Fruit fly (Drosophila melanogaster) whole organism, pupa: ENCODE results near the gene CG31381.

ENCODE experiments used
- CG10348 ChIP-seq: fragments of 200-800 bp; sonication (Bioruptor generic); IDR thresholded peaks from 2 replicates; pipeline ENCODE4 v1.3.6; 2022; ENCODE audit warnings: missing biosample characterization, missing genetic modification characterization
- CG12605 ChIP-seq: fragments of 200-800 bp; sonication (Bioruptor generic); IDR thresholded peaks from 2 replicates; pipeline ENCODE4 v1.3.6; 2022; ENCODE audit warnings: missing biosample characterization, missing genetic modification characterization
- CG13204 ChIP-seq: fragments of 200-800 bp; sonication (Bioruptor generic); optimal IDR thresholded peaks from 2 replicates; lab custom pipeline; 2018; ENCODE audit warnings: missing biosample characterization, mild to moderate bottlenecking, missing genetic modification characterization, moderate library complexity
- CG14655 ChIP-seq: fragments of 200-800 bp; sonication (Bioruptor generic); optimal IDR thresholded peaks from 3 replicates; lab custom pipeline; 2017; ENCODE audit warnings: mild to moderate bottlenecking, missing biosample characterization, missing genetic modification reagents, missing genetic modification characterization
- CG15710 ChIP-seq: fragments of 200-800 bp; sonication (Bioruptor generic); optimal IDR thresholded peaks from 2 replicates; lab custom pipeline; 2018; ENCODE audit warnings: missing biosample characterization, mild to moderate bottlenecking, missing genetic modification characterization, moderate library complexity
- CG17806 ChIP-seq: fragments of 200-800 bp; sonication (Bioruptor generic); optimal IDR thresholded peaks from 2 replicates; lab custom pipeline; 2018; ENCODE audit warnings: missing biosample characterization, mild to moderate bottlenecking, missing genetic modification characterization, moderate library complexity
- CG32121 ChIP-seq: fragments of 200-800 bp; sonication (Bioruptor generic); IDR thresholded peaks from 2 replicates; pipeline ENCODE4 v1.3.6; 2022; ENCODE audit warnings: missing biosample characterization, missing genetic modification characterization
- CG34367 ChIP-seq: fragments of 200-800 bp; sonication (Bioruptor generic); optimal IDR thresholded peaks from 2 replicates; lab custom pipeline; 2018; ENCODE audit warnings: missing biosample characterization, mild to moderate bottlenecking, missing genetic modification characterization
- CG4496 ChIP-seq: fragments of 200-800 bp; sonication (Bioruptor generic); IDR thresholded peaks from 3 replicates; pipeline ENCODE4 v1.3.6; 2022; ENCODE audit warnings: missing biosample characterization, missing genetic modification characterization
- CG8159 ChIP-seq: fragments of 200-800 bp; sonication (Bioruptor generic); optimal IDR thresholded peaks from 3 replicates; lab custom pipeline; 2018; ENCODE audit warnings: missing biosample characterization, mild to moderate bottlenecking, missing genetic modification characterization, moderate library complexity
- CG8301 ChIP-seq: fragments of 200-800 bp; sonication (Bioruptor generic); optimal IDR thresholded peaks from 2 replicates; lab custom pipeline; 2018; ENCODE audit warnings: missing biosample characterization, mild to moderate bottlenecking, missing genetic modification characterization
- CG9948 ChIP-seq: fragments of 200-800 bp; sonication (Bioruptor generic); optimal IDR thresholded peaks from 2 replicates; lab custom pipeline; 2018; ENCODE audit warnings: missing biosample characterization, mild to moderate bottlenecking, missing genetic modification characterization, moderate library complexity
- D1 ChIP-seq: fragments of 200-800 bp; sonication (Bioruptor generic); optimal IDR thresholded peaks from 2 replicates; lab custom pipeline; 2018; ENCODE audit warnings: missing biosample characterization, mild to moderate bottlenecking, missing genetic modification characterization, moderate library complexity
- EcR ChIP-seq: fragments of 200-800 bp; sonication (Bioruptor generic); optimal IDR thresholded peaks from 3 replicates; lab custom pipeline; 2019; ENCODE audit warnings: missing biosample characterization, missing genetic modification characterization, mild to moderate bottlenecking, moderate library complexity, missing genetic modification reagents
- Ets98B ChIP-seq: fragments of 200-800 bp; sonication (Bioruptor generic); IDR thresholded peaks from 2 replicates; pipeline ENCODE4 v1.3.6; 2022; ENCODE audit warnings: missing biosample characterization, missing genetic modification characterization
- Pif1A ChIP-seq: fragments of 200-800 bp; sonication (Bioruptor generic); optimal IDR thresholded peaks from 3 replicates; lab custom pipeline; 2016; ENCODE audit warnings: missing biosample characterization, missing genetic modification characterization
- Pif1B ChIP-seq: fragments of 200-800 bp; sonication (Bioruptor generic); optimal IDR thresholded peaks from 3 replicates; lab custom pipeline; 2016; ENCODE audit warnings: missing biosample characterization, missing genetic modification characterization
- Snoo ChIP-seq: fragments of 200-800 bp; sonication (Bioruptor generic); optimal IDR thresholded peaks from 3 replicates; lab custom pipeline; 2017; ENCODE audit warnings: missing biosample characterization, mild to moderate bottlenecking, missing genetic modification characterization, inconsistent platforms
- fd96Ca ChIP-seq: fragments of 200-800 bp; sonication (Bioruptor generic); IDR thresholded peaks from 3 replicates; pipeline ENCODE4 v1.3.6; 2022; ENCODE audit warnings: missing biosample characterization, missing genetic modification characterization
- gl ChIP-seq: fragments of 200-800 bp; sonication (Bioruptor generic); optimal IDR thresholded peaks from 2 replicates; lab custom pipeline; 2018; ENCODE audit warnings: missing biosample characterization, mild to moderate bottlenecking, missing genetic modification characterization
- rn ChIP-seq: fragments of 200-800 bp; sonication (Bioruptor generic); IDR thresholded peaks from 2 replicates; pipeline ENCODE4 v1.3.6; 2022; ENCODE audit warnings: missing biosample characterization, missing genetic modification characterization

The CG31381 gene

DNA sequence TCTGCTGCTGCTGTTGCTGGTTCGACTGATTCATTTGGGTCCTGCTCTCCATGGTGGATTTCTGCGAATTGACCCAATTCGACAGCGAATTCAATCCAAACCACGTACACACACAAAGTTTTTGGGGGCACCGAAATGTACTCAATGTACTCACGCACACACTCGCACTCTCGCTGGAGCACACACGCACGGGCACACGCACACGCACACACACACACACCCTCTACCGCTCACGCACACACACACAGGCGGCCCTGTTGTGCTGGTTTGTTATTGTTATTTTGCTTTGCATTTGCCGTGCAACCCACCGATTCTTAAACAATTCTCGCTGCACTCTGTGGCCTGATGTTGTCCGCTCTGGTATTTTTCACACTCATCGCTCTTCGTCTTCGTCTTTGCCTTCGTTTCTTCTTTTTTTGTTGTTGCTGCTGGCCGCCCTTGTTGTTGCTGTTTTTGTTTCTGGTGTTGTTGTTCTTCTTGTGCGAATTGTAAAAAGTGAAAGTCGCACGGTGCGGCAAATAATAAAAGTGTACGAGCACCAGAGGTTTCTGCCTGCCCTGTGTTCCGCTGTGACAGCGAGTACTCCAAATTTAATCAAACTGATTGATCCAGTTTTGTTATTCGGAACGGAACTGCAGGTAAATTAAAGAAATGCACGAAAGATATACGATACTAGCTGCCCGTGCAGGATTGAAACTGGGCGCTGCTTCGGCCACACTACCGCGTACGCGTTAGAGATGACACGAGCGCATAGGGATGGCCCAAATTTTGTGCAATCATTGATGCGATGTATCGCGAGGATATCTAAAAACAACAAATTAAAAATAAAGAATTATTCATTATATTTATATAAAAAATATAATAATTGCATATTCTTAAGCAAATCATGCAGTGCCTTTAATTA lies 654 bp upstream of the CG31381 start, which contains the start of gene CG3744:
Gene CG3744 (minus strand): TSS at position 716 of the 904 bp plus-strand sequence.
- TF ChIP-seq CG10348 = peak; percentile 67
- peak; percentile 80 for TF ChIP-seq CG8159 (tag; lab: Kevin White, UChicago)
- TF ChIP-seq Ets98B (GFP tag; lab: Robert Waterston, UW) = peak; percentile 94
- peak; percentile 66 for TF ChIP-seq Pif1B
- peak; percentile 76 for TF ChIP-seq rn (GFP tag; lab: Robert Waterston, UW)
- no peak for TF ChIP-seq D1 (tag; lab: Kevin White, UChicago)
- peak; percentile 70 for TF ChIP-seq CG13204 (GFP tag; lab: Kevin White, UChicago)
- peak; percentile 81 for TF ChIP-seq CG17806 (tag; lab: Kevin White, UChicago)
- TF ChIP-seq CG8301 (tag; lab: Kevin White, UChicago) = peak; percentile 74
- peak; percentile 90 for TF ChIP-seq CG32121 (GFP tag; lab: Robert Waterston, UW)
- peak; percentile 93 for TF ChIP-seq fd96Ca
- peak; percentile 64 for TF ChIP-seq CG34367 (tag; lab: Kevin White, UChicago)
- peak; percentile 81 for TF ChIP-seq CG15710 (tag; lab: Kevin White, UChicago)
- TF ChIP-seq Snoo (tag; lab: Kevin White, UChicago) = peak; percentile 83
- TF ChIP-seq CG4496 (GFP tag; lab: Robert Waterston, UW) = peak; percentile 95
- no peak for TF ChIP-seq Pif1A (GFP tag; lab: Kevin White, UChicago)
- TF ChIP-seq gl = peak; percentile 8
- peak; percentile 54; the same call in 1 of the 2 replicates for TF ChIP-seq CG12605
- no peak for TF ChIP-seq EcR (GFP tag; lab: Kevin White, UChicago)
- peak; percentile 75 for TF ChIP-seq CG9948 (tag; lab: Kevin White, UChicago)
- TF ChIP-seq CG14655 (GFP tag; lab: Kevin White, UChicago) = no peak

DNA sequence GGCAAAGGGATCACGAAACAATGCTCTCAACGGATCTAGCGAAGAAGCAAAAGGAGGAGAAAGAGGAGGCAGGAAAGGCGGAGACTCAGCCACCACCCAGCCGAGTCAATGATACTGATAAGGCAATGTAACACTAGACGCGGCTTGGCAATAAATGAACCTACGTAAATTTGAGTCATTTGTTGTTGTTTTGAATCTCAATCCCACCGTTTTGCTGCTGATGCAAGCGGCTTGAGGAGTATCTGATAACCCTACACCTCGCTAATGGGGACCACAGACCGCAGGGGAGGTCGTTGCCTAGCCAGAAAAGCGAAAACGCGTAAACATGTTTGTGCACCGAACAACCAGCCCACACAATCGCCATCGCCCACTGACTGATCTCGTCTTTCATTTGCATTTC lies 1.8 kb downstream of the CG31381 start:
- TF ChIP-seq CG9948 (tag; lab: Kevin White, UChicago) (no peak), EcR (GFP tag; lab: Kevin White, UChicago) (peak; percentile 84)

DNA sequence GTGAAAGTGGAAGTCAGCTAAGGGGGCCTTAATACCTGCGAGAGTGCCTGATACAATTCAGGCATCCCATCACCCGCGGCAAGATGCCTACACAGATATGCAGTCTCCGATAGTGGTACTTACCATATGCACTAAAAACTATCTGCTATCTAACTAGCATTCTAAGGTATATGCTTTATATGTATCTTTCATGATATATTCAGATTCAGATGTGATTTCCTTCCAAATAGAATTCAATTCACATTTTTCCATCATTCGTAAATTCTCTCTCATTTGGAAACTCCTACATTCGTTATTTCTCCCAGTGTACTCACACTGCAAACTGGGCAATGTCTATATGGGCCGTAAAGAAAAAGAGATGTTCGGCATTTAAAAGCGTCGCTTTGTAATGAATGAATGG lies 9.6 kb downstream of the CG31381 start:
- TF ChIP-seq Ets98B (GFP tag; lab: Robert Waterston, UW) (0 out of 2 replicates have a peak, but pooled peaks have one; percentile 28), EcR (GFP tag; lab: Kevin White, UChicago) (no peak), CG4496 (GFP tag; lab: Robert Waterston, UW) (peak; percentile 49; the same call in 1 of the 3 replicates), CG12605 (0 out of 2 replicates have a peak, but pooled peaks have one; percentile 7), fd96Ca (no peak), CG34367 (tag; lab: Kevin White, UChicago) (no peak), CG8301 (tag; lab: Kevin White, UChicago) (peak; percentile 54), CG17806 (tag; lab: Kevin White, UChicago) (no peak), CG10348 (no peak), CG14655 (GFP tag; lab: Kevin White, UChicago) (no peak), CG8159 (tag; lab: Kevin White, UChicago) (no peak), Pif1A (GFP tag; lab: Kevin White, UChicago) (peak; percentile 51)

DNA sequence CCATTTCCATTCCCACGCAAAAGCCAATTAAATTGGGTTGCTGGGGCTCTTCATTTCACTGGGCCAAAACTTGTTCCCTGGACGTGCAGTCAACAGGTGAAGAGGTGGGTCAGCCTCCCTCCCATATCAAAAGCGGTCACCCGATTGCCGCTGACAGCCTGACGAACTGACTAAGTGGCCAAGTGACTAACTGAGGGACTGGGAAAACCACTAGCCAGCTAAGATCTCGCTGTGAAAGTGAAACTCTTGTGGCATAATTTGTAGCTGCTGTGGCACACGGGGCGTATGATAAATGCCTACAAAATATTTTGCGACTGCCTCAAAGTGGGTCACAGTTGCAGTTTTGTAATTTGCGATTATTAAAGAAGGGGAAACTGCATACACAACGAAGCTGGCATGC lies 11.6 kb downstream of the CG31381 start:
- TF ChIP-seq CG10348 = no peak
- no peak for TF ChIP-seq CG15710 (tag; lab: Kevin White, UChicago)
- no peak for TF ChIP-seq CG9948 (tag; lab: Kevin White, UChicago)
- no peak for TF ChIP-seq CG8159 (tag; lab: Kevin White, UChicago)
- no peak for TF ChIP-seq CG13204 (GFP tag; lab: Kevin White, UChicago)

DNA sequence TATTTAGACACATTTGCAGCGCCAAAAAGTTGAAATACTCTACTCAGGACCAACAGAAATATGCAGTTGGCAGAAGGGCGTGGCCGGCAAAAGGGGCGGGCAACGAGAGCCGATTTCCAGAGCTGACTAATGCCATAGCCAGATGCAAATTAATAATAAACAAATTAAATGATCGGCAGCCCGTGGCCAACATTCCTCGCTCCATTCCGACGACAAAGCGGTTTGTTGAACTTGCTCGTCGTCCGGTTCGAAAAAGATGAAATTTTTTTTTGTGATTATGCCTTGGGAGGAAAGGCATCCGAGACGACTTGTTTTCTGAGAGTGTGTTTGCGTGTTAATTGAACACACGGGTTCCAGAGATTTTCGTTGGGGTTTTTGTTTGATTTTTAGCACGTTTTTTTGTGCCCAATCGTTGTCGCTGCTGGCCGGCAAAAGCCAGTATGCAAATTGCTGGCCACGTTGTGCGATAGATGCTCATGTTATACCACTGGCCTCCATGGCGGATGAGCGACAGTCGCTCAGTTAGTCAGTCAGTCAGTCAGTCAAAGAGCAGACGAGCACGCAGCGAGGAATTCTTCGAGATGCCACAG lies 12.6 kb downstream of the CG31381 start:
- TF ChIP-seq EcR (GFP tag; lab: Kevin White, UChicago) (peak; percentile 89), fd96Ca (0 out of 3 replicates have a peak, but pooled peaks have one; percentile 26), gl (no peak)

DNA sequence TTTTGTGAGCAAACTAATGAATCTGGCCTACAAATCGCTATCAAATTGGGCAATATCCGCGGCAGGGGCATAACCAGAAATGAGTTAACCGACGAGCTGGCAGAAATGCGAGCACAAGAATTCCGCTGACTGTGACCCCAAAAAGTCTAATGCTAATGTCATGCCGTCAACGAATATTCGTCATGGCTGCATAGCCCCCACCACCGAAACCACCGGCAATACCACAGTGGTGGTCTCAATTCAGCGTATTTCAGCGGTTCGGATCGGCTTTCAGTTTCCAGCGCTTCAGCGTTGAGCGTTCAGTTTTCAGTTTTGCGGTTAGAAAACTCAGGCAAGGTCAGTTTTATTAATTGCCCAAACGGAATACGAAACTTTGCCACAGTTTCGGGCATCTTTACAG lies 13.4 kb downstream of the CG31381 start:
- TF ChIP-seq CG10348 (no peak), CG15710 (tag; lab: Kevin White, UChicago) (no peak), CG8301 (tag; lab: Kevin White, UChicago) (no peak), Pif1B (no peak), Pif1A (GFP tag; lab: Kevin White, UChicago) (no peak), CG9948 (tag; lab: Kevin White, UChicago) (no peak), CG13204 (GFP tag; lab: Kevin White, UChicago) (no peak), CG32121 (GFP tag; lab: Robert Waterston, UW) (no peak), Snoo (tag; lab: Kevin White, UChicago) (no peak), CG8159 (tag; lab: Kevin White, UChicago) (no peak), CG4496 (GFP tag; lab: Robert Waterston, UW) (no peak), fd96Ca (no peak), Ets98B (GFP tag; lab: Robert Waterston, UW) (no peak), D1 (tag; lab: Kevin White, UChicago) (no peak), gl (no peak), rn (GFP tag; lab: Robert Waterston, UW) (no peak), CG12605 (no peak), CG14655 (GFP tag; lab: Kevin White, UChicago) (no peak), EcR (GFP tag; lab: Kevin White, UChicago) (no peak)
